Worm (Caenorhabditis elegans) whole organism, L4/young adult: Measurements from ENCODE around the gene srsx-37.

Experiments
- W03F9.2 ChIP-seq: fragments of 150-350 bp; optimal IDR thresholded peaks from 2 replicates; lab custom pipeline; 2014; ENCODE audit warnings: missing biosample characterization, missing genetic modification characterization
- dao-5 ChIP-seq: sonication (generic microtip); optimal IDR thresholded peaks from 2 replicates; lab custom pipeline; 2016; ENCODE audit warnings: missing genotype, missing genetic modification characterization, moderate library complexity, missing compliant biosample characterization
- him-1 ChIP-seq: sonication (generic microtip); optimal IDR thresholded peaks from 2 replicates; lab custom pipeline; 2016; ENCODE audit warnings: missing genotype, missing genetic modification reagents, missing genetic modification characterization, missing compliant biosample characterization

- TF ChIP-seq dao-5 (no peak), him-1 (tag; lab: Kevin White, UChicago) (no peak), W03F9.2 (no peak)
Measured at ce11 chrV:15267405-15267804, 8.5 kb upstream of the srsx-37 start, which contains the start of gene T10H4.13.
